Worm (Caenorhabditis elegans): ENCODE measurements around the gene pxf-1.

The pxf-1 gene

ce11 chrIV:10174328-10174727, at the start of gene pxf-1:
TSS of gene pxf-1 (minus strand) at chrIV:10174341.
- TF ChIP-seq mbf-1 (tag; optimal IDR thresholded peaks at IDR 0.05) (no peak), mab-5 (tag; optimal IDR thresholded peaks at IDR 0.05) (peak; percentile 39)

ce11 chrIV:10223723-10224122, 49.6 kb upstream of the pxf-1 start, which contains the start of gene nas-12:
TSS of gene nas-12 (plus strand) at chrIV:10224023.
- TF ChIP-seq skn-1 (tag; optimal IDR thresholded peaks at IDR 0.05) (no peak), zag-1 (tag; optimal IDR thresholded peaks at IDR 0.05) (no peak), elt-3 (tag; optimal IDR thresholded peaks at IDR 0.05) (no peak), snpc-4 (tag; optimal IDR thresholded peaks at IDR 0.05) (no peak), ztf-4 (tag; optimal IDR thresholded peaks at IDR 0.05) (no peak), aly-2 (tag; optimal IDR thresholded peaks at IDR 0.05) (no peak), lin-39 (tag; optimal IDR thresholded peaks at IDR 0.05) (no peak), mdl-1 (tag; optimal IDR thresholded peaks at IDR 0.05) (no peak), nhr-11 (tag; optimal IDR thresholded peaks at IDR 0.05) (no peak), crh-2 (tag; optimal IDR thresholded peaks at IDR 0.05) (no peak)

- TF ChIP-seq unc-55 (GFP tag; optimal IDR thresholded peaks at IDR 0.05) (peak; percentile 43), gmeb-1 (tag; optimal IDR thresholded peaks at IDR 0.05) (peak; percentile 52), ama-1 (optimal IDR thresholded peaks at IDR 0.05) (peak; percentile 24), mab-5 (tag; optimal IDR thresholded peaks at IDR 0.05) (no peak), snpc-4 (tag; optimal IDR thresholded peaks at IDR 0.05) (no peak), peb-1 (tag; optimal IDR thresholded peaks at IDR 0.05) (no peak), ztf-4 (tag; optimal IDR thresholded peaks at IDR 0.05) (peak; percentile 14), fos-1 (tag; optimal IDR thresholded peaks at IDR 0.05) (peak; percentile 55), lin-13 (GFP tag; optimal IDR thresholded peaks at IDR 0.05) (peak; percentile 0), sem-4 (tag; optimal IDR thresholded peaks at IDR 0.05) (peak; percentile 65), lsy-2 (tag; optimal IDR thresholded peaks at IDR 0.05) (peak; percentile 79 to 97), C34F6.9 (tag; optimal IDR thresholded peaks at IDR 0.05) (peak; percentile 81), nhr-129 (tag; optimal IDR thresholded peaks at IDR 0.05) (peak; percentile 89), nhr-10 (tag; optimal IDR thresholded peaks at IDR 0.05) (no peak), nhr-237 (tag; optimal IDR thresholded peaks at IDR 0.05) (no peak), nhr-21 (tag; optimal IDR thresholded peaks at IDR 0.05) (peak; percentile 45), sma-9 (GFP tag; optimal IDR thresholded peaks at IDR 0.05) (peak; percentile 39), sma-9 (tag; optimal IDR thresholded peaks at IDR 0.05) (no peak), ztf-11 (tag; optimal IDR thresholded peaks at IDR 0.05) (no peak), nhr-77 (tag; optimal IDR thresholded peaks at IDR 0.05) (no peak), Y55F3AM.14 (GFP tag; optimal IDR thresholded peaks at IDR 0.05) (peak; percentile 5), aly-2 (tag; optimal IDR thresholded peaks at IDR 0.05) (no peak), dmd-4 (tag; optimal IDR thresholded peaks at IDR 0.05) (no peak), mdl-1 (tag; optimal IDR thresholded peaks at IDR 0.05) (peak; percentile 16 to 37), sma-3 (GFP tag; optimal IDR thresholded peaks at IDR 0.05) (peak; percentile 72), lin-39 (tag; optimal IDR thresholded peaks at IDR 0.05) (no peak), egl-27 (tag; optimal IDR thresholded peaks at IDR 0.05) (peak; percentile 11), ceh-16 (tag; optimal IDR thresholded peaks at IDR 0.05) (no peak), F13H6.1 (tag; optimal IDR thresholded peaks at IDR 0.05) (peak; percentile 80), ZK546.5 (tag; optimal IDR thresholded peaks at IDR 0.05) (no peak)
These were observed 48.0 kb upstream of the pxf-1 start, which contains the start of gene C24F3.2 for ce11 chrIV:10222122-10222589. TSS of gene C24F3.2 (plus strand) at chrIV:10222539.

- TF ChIP-seq blmp-1 (tag; optimal IDR thresholded peaks at IDR 0.05; ENCODE audit: insufficient read depth) (no peak), unc-55 (GFP tag; optimal IDR thresholded peaks at IDR 0.05) (no peak), elt-3 (tag; optimal IDR thresholded peaks at IDR 0.05) (no peak), crh-2 (tag; optimal IDR thresholded peaks at IDR 0.05) (peak; percentile 46), peb-1 (tag; optimal IDR thresholded peaks at IDR 0.05) (no peak), lsy-2 (tag; optimal IDR thresholded peaks at IDR 0.05) (no peak), elt-1 (tag; optimal IDR thresholded peaks at IDR 0.05) (no peak)
These were observed 47.0 kb upstream of the pxf-1 start, which contains the start of gene tram-1 for ce11 chrIV:10221187-10221586. TSS of gene tram-1 (minus strand) at chrIV:10221287.
